Fruit fly (Drosophila melanogaster): ENCODE data around the gene SPE.

- no peak for TF ChIP-seq Hr78 (GFP tag; optimal IDR thresholded peaks at IDR 0.05)
- TF ChIP-seq h (GFP tag; optimal IDR thresholded peaks at IDR 0.05), result peak; percentile 62
- TF ChIP-seq ey (GFP tag; optimal IDR thresholded peaks at IDR 0.05), result no peak
- no peak for TF ChIP-seq fru (GFP tag; optimal IDR thresholded peaks at IDR 0.05)
- TF ChIP-seq sage (GFP tag; optimal IDR thresholded peaks at IDR 0.05), result no peak
- no peak for TF ChIP-seq lola (GFP tag; optimal IDR thresholded peaks at IDR 0.05)
Observed at dm6 chr3R:23725711-23726349, 39.8 kb downstream of the SPE start.

Measured in whole organism, wandering third instar larva.